Fruit fly (Drosophila melanogaster) whole organism, embryonic: ENCODE data around the gene PpV.

Experiments used
- B-H1 ChIP-seq: fragments of 200-800 bp; sonication (Bioruptor generic); IDR thresholded peaks from 3 replicates; pipeline ENCODE4 v1.3.6; 2022; ENCODE audit warnings: missing biosample characterization, missing genetic modification characterization
- Blimp-1 ChIP-seq: fragments of 200-800 bp; sonication (Bioruptor generic); optimal IDR thresholded peaks from 3 replicates; lab custom pipeline; 2018; ENCODE audit warnings: missing biosample characterization, missing genetic modification characterization, mild to moderate bottlenecking, moderate library complexity, missing genetic modification reagents
- CG10366 ChIP-seq: fragments of 200-800 bp; sonication (Bioruptor generic); IDR thresholded peaks from 2 replicates; pipeline ENCODE4 v1.3.6; 2022; ENCODE audit warnings: missing biosample characterization, missing genetic modification characterization
- CG11398 ChIP-seq: fragments of 200-800 bp; sonication (Bioruptor generic); optimal IDR thresholded peaks from 2 replicates; lab custom pipeline; 2016; ENCODE audit warnings: missing biosample characterization, missing genetic modification characterization
- CG12219 ChIP-seq: fragments of 200-800 bp; sonication (Bioruptor generic); optimal IDR thresholded peaks from 3 replicates; lab custom pipeline; 2018; ENCODE audit warnings: missing biosample characterization, mild to moderate bottlenecking, missing genetic modification characterization
- CG13894 ChIP-seq: fragments of 200-800 bp; sonication (Bioruptor generic); optimal IDR thresholded peaks from 3 replicates; lab custom pipeline; 2018; ENCODE audit warnings: missing biosample characterization, mild to moderate bottlenecking, missing genetic modification characterization, moderate library complexity
- CG14667 ChIP-seq: fragments of 200-800 bp; sonication (Bioruptor generic); IDR thresholded peaks from 2 replicates; pipeline ENCODE4 v1.3.6; 2022; ENCODE audit warnings: missing biosample characterization, missing genetic modification characterization
- CG15269 ChIP-seq: fragments of 200-800 bp; sonication (Bioruptor generic); optimal IDR thresholded peaks from 2 replicates; lab custom pipeline; 2018; ENCODE audit warnings: missing biosample characterization, mild to moderate bottlenecking, missing genetic modification characterization, moderate library complexity
- CG1603 ChIP-seq: fragments of 200-800 bp; sonication (Bioruptor generic); optimal IDR thresholded peaks from 2 replicates; lab custom pipeline; 2019; ENCODE audit warnings: missing biosample characterization, mild to moderate bottlenecking, missing genetic modification characterization, moderate library complexity
- CG2202 ChIP-seq: fragments of 200-800 bp; sonication (Bioruptor generic); optimal IDR thresholded peaks from 2 replicates; lab custom pipeline; 2018; ENCODE audit warnings: missing biosample characterization, mild to moderate bottlenecking, missing genetic modification characterization
- CG3163 ChIP-seq: fragments of 200-800 bp; sonication (Bioruptor generic); optimal IDR thresholded peaks from 3 replicates; lab custom pipeline; 2016; ENCODE audit warnings: missing biosample characterization, missing genetic modification characterization
- CG32772 ChIP-seq: fragments of 200-800 bp; sonication (Bioruptor generic); IDR thresholded peaks from 2 replicates; pipeline ENCODE4 v1.3.6; 2022; ENCODE audit warnings: missing biosample characterization, missing genetic modification characterization
- CG4404 ChIP-seq: fragments of 200-800 bp; sonication (Bioruptor generic); IDR thresholded peaks from 2 replicates; pipeline ENCODE4 v1.3.6; 2022; ENCODE audit warnings: missing biosample characterization, missing genetic modification characterization
- CG5180 ChIP-seq: fragments of 200-800 bp; sonication (Bioruptor generic); optimal IDR thresholded peaks from 3 replicates; lab custom pipeline; 2017; ENCODE audit warnings: missing biosample characterization, missing genetic modification characterization, mild to moderate bottlenecking, moderate library complexity, missing genetic modification reagents
- CG6254 ChIP-seq: fragments of 200-800 bp; sonication (Bioruptor generic); optimal IDR thresholded peaks from 3 replicates; lab custom pipeline; 2017; ENCODE audit warnings: mild to moderate bottlenecking, missing biosample characterization, missing genetic modification reagents, missing genetic modification characterization
- CG6813 ChIP-seq: fragments of 200-800 bp; sonication (Bioruptor generic); optimal IDR thresholded peaks from 2 replicates; lab custom pipeline; 2017; ENCODE audit warnings: missing biosample characterization, missing genetic modification characterization, mild to moderate bottlenecking, moderate library complexity, missing genetic modification reagents
- CG7987 ChIP-seq: fragments of 200-800 bp; sonication (Bioruptor generic); optimal IDR thresholded peaks from 2 replicates; lab custom pipeline; 2018; ENCODE audit warnings: missing biosample characterization, mild to moderate bottlenecking, missing genetic modification characterization, moderate library complexity
- CG8944 ChIP-seq: fragments of 200-800 bp; sonication (Bioruptor generic); optimal IDR thresholded peaks from 3 replicates; lab custom pipeline; 2016; ENCODE audit warnings: missing biosample characterization, missing genetic modification characterization
- CHES-1-like ChIP-seq: fragments of 200-800 bp; sonication (Bioruptor generic); optimal IDR thresholded peaks from 2 replicates; lab custom pipeline; 2016; ENCODE audit warnings: missing biosample characterization, missing genetic modification characterization
- CTCF ChIP-seq: fragments of 200-800 bp; sonication (Bioruptor generic); optimal IDR thresholded peaks from 2 replicates; lab custom pipeline; 2017; ENCODE audit warnings: missing biosample characterization, mild to moderate bottlenecking, missing genetic modification characterization, moderate library complexity
- Doc3 ChIP-seq: fragments of 200-800 bp; sonication (Bioruptor generic); IDR thresholded peaks from 3 replicates; pipeline ENCODE4 v1.3.6; 2022; ENCODE audit warnings: missing biosample characterization, missing genetic modification characterization; ENCODE audit not compliant: partially characterized antibody
- Hr3 ChIP-seq: fragments of 200-800 bp; sonication (Bioruptor generic); optimal IDR thresholded peaks from 3 replicates; lab custom pipeline; 2016; ENCODE audit warnings: missing biosample characterization, missing genetic modification characterization
- Jarid2 ChIP-seq: fragments of 200-800 bp; sonication (Bioruptor generic); optimal IDR thresholded peaks from 3 replicates; lab custom pipeline; 2017; ENCODE audit warnings: mild to moderate bottlenecking, missing biosample characterization, missing genetic modification reagents, missing genetic modification characterization
- Mad ChIP-seq: fragments of 200-800 bp; sonication (Bioruptor generic); optimal IDR thresholded peaks from 2 replicates; lab custom pipeline; 2016; ENCODE audit warnings: missing biosample characterization, missing genetic modification characterization
- Poxn ChIP-seq: fragments of 200-800 bp; sonication (Bioruptor generic); IDR thresholded peaks from 2 replicates; pipeline ENCODE4 v1.3.6; 2022; ENCODE audit warnings: missing biosample characterization, missing genetic modification characterization
- Six4 ChIP-seq: fragments of 200-800 bp; sonication (Bioruptor generic); optimal IDR thresholded peaks from 2 replicates; lab custom pipeline; 2016; ENCODE audit warnings: missing biosample characterization, missing genetic modification characterization
- Trl ChIP-seq, 3 experiments: fragments of >200 bp in 2 of 3; fragments of 200-800 bp in 1 of 3; sonication (Bioruptor generic) in 1 of 3; optimal IDR thresholded peaks; 2 replicates in 1 of 3; 3 replicates in 2 of 3; lab custom pipeline; 2016 to 2017; ENCODE audit warnings: missing biosample characterization in 1 of 3, missing genetic modification characterization in 1 of 3
- Vsx1 ChIP-seq: fragments of 200-800 bp; sonication (Bioruptor generic); optimal IDR thresholded peaks from 2 replicates; lab custom pipeline; 2017; ENCODE audit warnings: missing biosample characterization, mild to moderate bottlenecking, missing genetic modification characterization, missing genetic modification reagents
- ab ChIP-seq: fragments of 200-800 bp; sonication (Bioruptor generic); optimal IDR thresholded peaks from 2 replicates; lab custom pipeline; 2016; ENCODE audit warnings: missing biosample characterization, missing genetic modification characterization
- br ChIP-seq: fragments of >200 bp; optimal IDR thresholded peaks from 2 replicates; lab custom pipeline; 2017
- cg ChIP-seq: fragments of 200-800 bp; sonication (Bioruptor generic); optimal IDR thresholded peaks from 3 replicates; lab custom pipeline; 2019; ENCODE audit warnings: missing biosample characterization, mild to moderate bottlenecking, missing genetic modification characterization, moderate library complexity
- chn ChIP-seq: fragments of 200-800 bp; sonication (Bioruptor generic); optimal IDR thresholded peaks from 2 replicates; lab custom pipeline; 2016; ENCODE audit warnings: missing biosample characterization, missing genetic modification characterization
- esg ChIP-seq: fragments of 200-800 bp; sonication (Bioruptor generic); conservative IDR thresholded peaks from 2 replicates; pipeline ENCODE4 v1.3.6; 2022; ENCODE audit warnings: missing biosample characterization, missing genetic modification characterization
- hb ChIP-seq: fragments of 200-800 bp; sonication (Bioruptor generic); IDR thresholded peaks from 3 replicates; pipeline ENCODE4 v1.3.6; 2022; ENCODE audit warnings: missing biosample characterization, missing genetic modification characterization; ENCODE audit not compliant: partially characterized antibody
- inv ChIP-seq: fragments of 200-800 bp; sonication (Bioruptor generic); IDR thresholded peaks from 2 replicates; pipeline ENCODE4 v1.3.6; 2022; ENCODE audit warnings: missing biosample characterization, missing genetic modification characterization; ENCODE audit not compliant: partially characterized antibody
- jing ChIP-seq: fragments of 200-800 bp; sonication (Bioruptor generic); optimal IDR thresholded peaks from 2 replicates; lab custom pipeline; 2018; ENCODE audit warnings: missing biosample characterization, mild to moderate bottlenecking, missing genetic modification characterization
- jumu ChIP-seq: fragments of 200-800 bp; sonication (Bioruptor generic); optimal IDR thresholded peaks from 3 replicates; lab custom pipeline; 2016; ENCODE audit warnings: missing biosample characterization, missing genetic modification characterization
- kay ChIP-seq: fragments of 200-800 bp; sonication (Bioruptor generic); optimal IDR thresholded peaks from 2 replicates; lab custom pipeline; 2016; ENCODE audit warnings: missing biosample characterization, missing genetic modification characterization
- lmd ChIP-seq: fragments of 200-800 bp; sonication (Bioruptor generic); IDR thresholded peaks from 2 replicates; pipeline ENCODE4 v1.3.6; 2022; ENCODE audit warnings: missing biosample characterization, missing genetic modification characterization
- oc ChIP-seq: fragments of 200-800 bp; sonication (Bioruptor generic); optimal IDR thresholded peaks from 2 replicates; lab custom pipeline; 2018; ENCODE audit warnings: missing biosample characterization, mild to moderate bottlenecking, missing genetic modification characterization, moderate library complexity
- org-1 ChIP-seq: fragments of 200-800 bp; sonication (Bioruptor generic); optimal IDR thresholded peaks from 2 replicates; lab custom pipeline; 2017; ENCODE audit warnings: missing biosample characterization, missing genetic modification characterization
- p53 ChIP-seq: fragments of 200-800 bp; sonication (Bioruptor generic); optimal IDR thresholded peaks from 2 replicates; lab custom pipeline; 2016; ENCODE audit warnings: missing biosample characterization, missing genetic modification characterization
- run ChIP-seq: fragments of 200-800 bp; sonication (Bioruptor generic); optimal IDR thresholded peaks from 3 replicates; lab custom pipeline; 2018; ENCODE audit warnings: missing biosample characterization, mild to moderate bottlenecking, missing genetic modification characterization
- sisA ChIP-seq: fragments of 200-800 bp; sonication (Bioruptor generic); IDR thresholded peaks from 2 replicates; pipeline ENCODE4 v1.3.6; 2022; ENCODE audit warnings: missing biosample characterization, missing genetic modification characterization
- sna ChIP-seq: fragments of 200-800 bp; sonication (Bioruptor generic); IDR thresholded peaks from 2 replicates; pipeline ENCODE4 v1.3.6; 2022; ENCODE audit warnings: missing biosample characterization, missing genetic modification characterization; ENCODE audit not compliant: partially characterized antibody
- sob ChIP-seq: fragments of 200-800 bp; sonication (Bioruptor generic); IDR thresholded peaks from 2 replicates; pipeline ENCODE4 v1.3.6; 2022; ENCODE audit warnings: missing biosample characterization, missing genetic modification characterization
- ttk ChIP-seq: fragments of 200-800 bp; sonication (Bioruptor generic); IDR thresholded peaks from 2 replicates; pipeline ENCODE4 v2.1.2; 2022; ENCODE audit warnings: missing biosample characterization, missing genetic modification characterization
- unc-4 ChIP-seq: fragments of 200-800 bp; sonication (Bioruptor generic); IDR thresholded peaks from 2 replicates; pipeline ENCODE4 v1.3.6; 2022; ENCODE audit warnings: missing biosample characterization, missing genetic modification characterization; ENCODE audit not compliant: partially characterized antibody
- usp ChIP-seq: fragments of >200 bp; optimal IDR thresholded peaks from 2 replicates; lab custom pipeline; 2017; ENCODE audit warnings: missing biosample characterization, missing genetic modification characterization
- zen2 ChIP-seq: fragments of 200-800 bp; sonication (Bioruptor generic); IDR thresholded peaks from 3 replicates; pipeline ENCODE4 v1.3.6; 2022; ENCODE audit warnings: missing biosample characterization, missing genetic modification characterization; ENCODE audit not compliant: partially characterized antibody

Gene PpV

dm6 chrX:6330369-6330949 is 42.3 kb downstream of the PpV start, which contains the start of gene CG42240 (continued):
- peak; percentile 84 for TF ChIP-seq Six4 (GFP tag; lab: Kevin White, UChicago)
- TF ChIP-seq CG14667: peak; percentile 67; the same call in 1 of the 2 replicates
- TF ChIP-seq lmd (GFP tag; lab: Robert Waterston, UW): peak; percentile 84
- no peak for TF ChIP-seq Doc3 (GFP tag; lab: Robert Waterston, UW)
- peak; percentile 86 for TF ChIP-seq esg (GFP tag; lab: Robert Waterston, UW)
- TF ChIP-seq sna: no peak
- TF ChIP-seq ab (GFP tag; lab: Kevin White, UChicago): no peak
- peak; percentile 90 for TF ChIP-seq Hr3 (GFP tag; lab: Kevin White, UChicago)
- TF ChIP-seq Vsx1 (GFP tag; lab: Kevin White, UChicago): peak; percentile 78
- peak; percentile 92 for TF ChIP-seq org-1 (GFP tag; lab: Kevin White, UChicago)
- TF ChIP-seq run (tag; lab: Kevin White, UChicago): peak; percentile 84
- peak; percentile 87 for TF ChIP-seq CG6254 (GFP tag; lab: Kevin White, UChicago)
- peak; percentile 68 for TF ChIP-seq CG13894 (tag; lab: Kevin White, UChicago)
- TF ChIP-seq jing (GFP tag; lab: Kevin White, UChicago): peak; percentile 79
- no peak for TF ChIP-seq unc-4
- peak; percentile 90 for TF ChIP-seq CG12219
- peak; percentile 84 for TF ChIP-seq CG6813
- peak; percentile 58 to 63 for TF ChIP-seq Trl (optimal IDR thresholded peaks at IDR 0.05; lab: Kevin White, UChicago)
- peak; percentile 42 for TF ChIP-seq Trl (GFP tag; optimal IDR thresholded peaks at IDR 0.05; lab: Kevin White, UChicago)
- TF ChIP-seq hb (GFP tag; lab: Robert Waterston, UW): no peak
- no peak for TF ChIP-seq CTCF (GFP tag; lab: Kevin White, UChicago)
- peak; percentile 92 for TF ChIP-seq CG15269 (tag; lab: Kevin White, UChicago)
- TF ChIP-seq kay (GFP tag; lab: Kevin White, UChicago): peak; percentile 86
- peak; percentile 79 for TF ChIP-seq oc (tag; lab: Kevin White, UChicago)
- no peak for TF ChIP-seq usp (GFP tag; lab: Kevin White, UChicago)
- TF ChIP-seq CG2202 (tag; lab: Kevin White, UChicago): peak; percentile 79
- TF ChIP-seq zen2: no peak
- peak; percentile 77 for TF ChIP-seq ttk
- peak; percentile 76 for TF ChIP-seq Jarid2
- TF ChIP-seq cg (GFP tag; lab: Kevin White, UChicago): peak; percentile 22
- TF ChIP-seq CG32772 (GFP tag; lab: Robert Waterston, UW): peak; percentile 78
- TF ChIP-seq Poxn (GFP tag; lab: Robert Waterston, UW): no peak
- TF ChIP-seq Blimp-1 (GFP tag; lab: Kevin White, UChicago): peak; percentile 88
- peak; percentile 63 for TF ChIP-seq jumu (GFP tag; lab: Kevin White, UChicago)
- no peak for TF ChIP-seq p53
- peak; percentile 73 for TF ChIP-seq sob
- TF ChIP-seq CG3163 (GFP tag; lab: Kevin White, UChicago): peak; percentile 1
- TF ChIP-seq CG10366 (GFP tag; lab: Robert Waterston, UW): peak; percentile 71
- peak; percentile 62 for TF ChIP-seq B-H1 (GFP tag; lab: Robert Waterston, UW)
- TF ChIP-seq Mad: peak; percentile 61
- TF ChIP-seq CG7987 (GFP tag; lab: Kevin White, UChicago): peak; percentile 49
- TF ChIP-seq CG1603: peak; percentile 70
- TF ChIP-seq CG8944 (GFP tag; lab: Kevin White, UChicago): peak; percentile 39
- TF ChIP-seq chn (GFP tag; lab: Kevin White, UChicago): peak; percentile 88
- TF ChIP-seq inv (GFP tag; lab: Robert Waterston, UW): no peak
- TF ChIP-seq sisA (GFP tag; lab: Robert Waterston, UW): peak; percentile 79
- TF ChIP-seq br (lab: Kevin White, UChicago): no peak
- peak; percentile 54 for TF ChIP-seq CG11398 (GFP tag; lab: Kevin White, UChicago)
- TF ChIP-seq CG5180 (GFP tag; lab: Kevin White, UChicago): peak; percentile 82
- TF ChIP-seq CHES-1-like (GFP tag; lab: Kevin White, UChicago): peak; percentile 77
- peak; percentile 61 for TF ChIP-seq CG4404 (GFP tag; lab: Robert Waterston, UW)
